Worm (Caenorhabditis elegans) whole organism, L1 larva: ENCODE data around the gene T02G5.15.

Source experiments
- alr-1 ChIP-seq: fragments of 200-800 bp; sonication (Bioruptor generic); optimal IDR thresholded peaks from 2 replicates; lab custom pipeline; 2018; ENCODE audit warnings: borderline replicate concordance, mild to moderate bottlenecking, missing genetic modification characterization, missing compliant biosample characterization
- mep-1 ChIP-seq: fragments of 150-350 bp; optimal IDR thresholded peaks from 2 replicates; lab custom pipeline; 2014; ENCODE audit warnings: missing biosample characterization, missing genetic modification characterization
- nhr-12 ChIP-seq: sonication (generic microtip); optimal IDR thresholded peaks from 2 replicates; lab custom pipeline; 2017; ENCODE audit warnings: missing biosample characterization, missing genetic modification characterization
- pqm-1 ChIP-seq: sonication (generic microtip); optimal IDR thresholded peaks from 3 replicates; lab custom pipeline; 2017; ENCODE audit warnings: missing biosample characterization, missing genetic modification characterization
- zip-4 ChIP-seq: fragments of 200-800 bp; sonication (Bioruptor generic); optimal IDR thresholded peaks from 2 replicates; lab custom pipeline; 2018; ENCODE audit warnings: mild to moderate bottlenecking, missing genetic modification characterization, moderate library complexity, missing compliant biosample characterization

DNA sequence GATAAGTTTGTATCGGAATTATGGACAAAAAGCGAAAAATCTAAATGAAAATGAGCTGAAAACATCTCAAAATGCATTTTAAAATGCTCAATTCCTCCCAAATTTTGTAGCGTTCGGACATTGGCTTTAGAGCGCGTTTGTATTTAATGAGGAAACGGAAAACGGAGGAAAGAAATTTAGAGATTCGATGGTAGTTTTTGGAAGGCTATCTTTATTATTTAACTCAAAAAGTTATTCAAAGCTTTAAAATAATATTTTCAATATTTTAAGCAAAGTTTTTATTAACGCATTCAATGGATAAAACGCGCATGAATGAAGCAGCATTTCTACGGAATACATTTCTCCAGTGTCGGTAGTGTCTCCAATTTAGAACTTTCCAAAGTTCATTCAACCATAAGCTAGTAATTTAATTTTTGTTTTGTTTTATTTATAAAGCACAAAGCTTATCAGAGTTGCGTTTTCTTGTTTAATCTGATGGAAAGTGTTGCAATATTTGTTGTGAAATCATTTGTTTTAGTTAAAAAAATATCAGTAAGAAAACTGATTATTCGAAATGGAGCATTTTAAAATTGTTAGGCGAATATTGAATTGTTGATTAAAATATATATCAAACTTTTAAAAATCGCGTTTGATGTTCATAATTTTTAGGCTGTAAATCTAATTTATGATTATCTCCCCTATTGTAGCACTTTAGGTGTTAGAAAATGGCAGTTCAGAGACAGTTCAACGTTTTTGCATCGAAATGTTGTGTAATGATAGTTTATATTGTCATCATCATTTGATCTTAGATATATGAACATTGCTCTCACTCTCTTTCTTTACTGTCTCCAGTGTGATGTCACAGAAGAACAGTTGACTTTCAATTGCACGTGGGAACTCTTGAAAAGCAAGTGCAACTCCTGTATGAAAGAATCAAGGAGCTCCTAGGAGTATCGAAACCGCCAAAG lies 11.3 kb upstream of the T02G5.15 start:
- TF ChIP-seq zip-4 (GFP tag; lab: Kevin White, UChicago): no peak
- TF ChIP-seq nhr-12 (tag; lab: Kevin White, UChicago): no peak
- no peak for TF ChIP-seq alr-1
- peak; percentile 89 for TF ChIP-seq mep-1
- no peak for TF ChIP-seq pqm-1 (tag; lab: Kevin White, UChicago)
